Fruit fly (Drosophila melanogaster) whole organism, wandering third instar larva: Measurements from ENCODE around the gene Hel89B.

Source experiments
- Abd-B ChIP-seq: fragments of >200 bp; optimal IDR thresholded peaks from 2 replicates; lab custom pipeline; 2017; ENCODE audit warnings: missing biosample characterization, missing genetic modification characterization
- Dif ChIP-seq: fragments of 200-275, 200-300 bp; sonication (Bioruptor generic); optimal IDR thresholded peaks from 2 replicates; lab custom pipeline; 2018; ENCODE audit warnings: missing biosample characterization, missing genetic modification characterization; ENCODE audit not compliant: partially characterized antibody
- Hr78 ChIP-seq: fragments of >200 bp; optimal IDR thresholded peaks from 2 replicates; lab custom pipeline; 2017; ENCODE audit warnings: missing biosample characterization, missing genetic modification characterization
- Mio ChIP-seq: sonication (Bioruptor generic); optimal IDR thresholded peaks from 2 replicates; lab custom pipeline; 2016; ENCODE audit warnings: missing biosample characterization, missing genetic modification characterization
- Rel ChIP-seq, 2 experiments: fragments of 200-800 bp; sonication (Bioruptor generic) in 1 of 2; optimal IDR thresholded peaks; 2 replicates in 1 of 2; 3 replicates in 1 of 2; lab custom pipeline; 2016 to 2019; ENCODE audit warnings: mild to moderate bottlenecking in 2 of 2, missing biosample characterization in 2 of 2, missing genetic modification characterization in 2 of 2, moderate library complexity in 1 of 2
- br ChIP-seq: fragments of 200-800 bp; sonication (Bioruptor generic); optimal IDR thresholded peaks from 2 replicates; lab custom pipeline; 2016; ENCODE audit warnings: missing biosample characterization, missing genetic modification characterization
- dl ChIP-seq, 2 experiments: fragments of 175-275, 200-275 bp in 1 of 2; fragments of 200-275 bp in 1 of 2; sonication (Bioruptor generic); optimal IDR thresholded peaks; lab custom pipeline; 2018; ENCODE audit warnings: mild to moderate bottlenecking in 2 of 2, missing biosample characterization in 2 of 2, missing genetic modification characterization in 2 of 2, moderate library complexity in 2 of 2; ENCODE audit not compliant: partially characterized antibody in 2 of 2, insufficient read depth in 1 of 2
- fru ChIP-seq: fragments of 200-800 bp; sonication (Bioruptor generic); optimal IDR thresholded peaks from 3 replicates; lab custom pipeline; 2016; ENCODE audit warnings: missing biosample characterization, mild to moderate bottlenecking, missing genetic modification characterization
- h ChIP-seq: fragments of 200-800 bp; sonication (Bioruptor generic); optimal IDR thresholded peaks from 3 replicates; lab custom pipeline; 2016; ENCODE audit warnings: missing biosample characterization, mild to moderate bottlenecking, missing genetic modification characterization
- lola ChIP-seq: fragments of >200 bp; optimal IDR thresholded peaks from 2 replicates; lab custom pipeline; 2017; ENCODE audit warnings: missing biosample characterization, missing genetic modification characterization
- pan ChIP-seq: fragments of >200 bp; optimal IDR thresholded peaks from 2 replicates; lab custom pipeline; 2017
- psq ChIP-seq: fragments of 200-800 bp; sonication (Bioruptor generic); optimal IDR thresholded peaks from 3 replicates; lab custom pipeline; 2017; ENCODE audit warnings: missing biosample characterization, mild to moderate bottlenecking, missing genetic modification characterization, moderate library complexity

dm6 chr3R:15983541-15984229 is 10.6 kb downstream of the Hel89B start:
- TF ChIP-seq br (GFP tag; lab: Kevin White, UChicago): no peak
- no peak for TF ChIP-seq Hr78 (GFP tag; lab: Kevin White, UChicago)
- TF ChIP-seq Rel (GFP tag; optimal IDR thresholded peaks at IDR 0.05; lab: Kevin White, UChicago): no peak
- TF ChIP-seq Rel (tag; optimal IDR thresholded peaks at IDR 0.05; lab: Kevin White, UChicago): no peak
- TF ChIP-seq Mio (GFP tag; lab: Kevin White, UChicago): no peak
- TF ChIP-seq Dif (GFP tag; lab: Kevin White, UChicago): no peak
- no peak for TF ChIP-seq psq (GFP tag; lab: Kevin White, UChicago)
- no peak for TF ChIP-seq pan (lab: Kevin White, UChicago)
- no peak for TF ChIP-seq dl (GFP tag; optimal IDR thresholded peaks at IDR 0.05; lab: Kevin White, UChicago; ENCODE audit: insufficient read depth in 1 of 2, partially characterized antibody in 2 of 2)
- no peak for TF ChIP-seq Abd-B (GFP tag; lab: Kevin White, UChicago)
- TF ChIP-seq h (GFP tag; lab: Kevin White, UChicago): no peak
- TF ChIP-seq fru (GFP tag; lab: Kevin White, UChicago): no peak
- no peak for TF ChIP-seq lola
